Fruit fly (Drosophila melanogaster) whole organism, adult: ENCODE results near the gene CG44000.

Source experiments
- CG11617 ChIP-seq: fragments of 200-800 bp; sonication (Bioruptor generic); optimal IDR thresholded peaks from 2 replicates; lab custom pipeline; 2017; ENCODE audit warnings: mild to moderate bottlenecking, missing biosample characterization, missing genetic modification reagents, missing genetic modification characterization
- CG12768 ChIP-seq: fragments of 200-800 bp; sonication (Bioruptor generic); optimal IDR thresholded peaks from 2 replicates; lab custom pipeline; 2017; ENCODE audit warnings: missing biosample characterization, missing genetic modification characterization, mild to moderate bottlenecking, moderate library complexity, missing genetic modification reagents
- CG14711 ChIP-seq: fragments of 200-800 bp; sonication (Bioruptor generic); optimal IDR thresholded peaks from 2 replicates; lab custom pipeline; 2018; ENCODE audit warnings: missing biosample characterization, mild to moderate bottlenecking, missing genetic modification characterization, moderate library complexity
- CG1620 ChIP-seq: fragments of 200-800 bp; sonication (Bioruptor generic); optimal IDR thresholded peaks from 2 replicates; lab custom pipeline; 2016; ENCODE audit warnings: missing biosample characterization, missing genetic modification characterization
- CG33017 ChIP-seq: fragments of 200-800 bp; sonication (Bioruptor generic); optimal IDR thresholded peaks from 2 replicates; lab custom pipeline; 2018; ENCODE audit warnings: missing biosample characterization, mild to moderate bottlenecking, missing genetic modification characterization, moderate library complexity
- CG5204 ChIP-seq: fragments of 200-800 bp; sonication (Bioruptor generic); optimal IDR thresholded peaks from 2 replicates; lab custom pipeline; 2016; ENCODE audit warnings: missing biosample characterization, missing genetic modification characterization
- CG7045 ChIP-seq: fragments of 200-800 bp; sonication (Bioruptor generic); optimal IDR thresholded peaks from 2 replicates; lab custom pipeline; 2017; ENCODE audit warnings: missing biosample characterization, mild to moderate bottlenecking, missing genetic modification characterization
- CG7101 ChIP-seq: fragments of 200-800 bp; sonication (Bioruptor generic); optimal IDR thresholded peaks from 2 replicates; lab custom pipeline; 2018; ENCODE audit warnings: missing biosample characterization, mild to moderate bottlenecking, missing genetic modification characterization, moderate library complexity
- Clk ChIP-seq: fragments of 200-800 bp; sonication (Bioruptor generic); optimal IDR thresholded peaks from 2 replicates; lab custom pipeline; 2017; ENCODE audit warnings: missing biosample characterization, missing genetic modification characterization
- Crg-1 ChIP-seq: fragments of 200-800 bp; sonication (Bioruptor generic); optimal IDR thresholded peaks from 2 replicates; lab custom pipeline; 2016; ENCODE audit warnings: missing biosample characterization, missing genetic modification characterization
- Hr96 ChIP-seq: fragments of 200-800 bp; sonication (Bioruptor generic); optimal IDR thresholded peaks from 2 replicates; lab custom pipeline; 2016; ENCODE audit warnings: missing biosample characterization, missing genetic modification characterization
- Mnt ChIP-seq: fragments of 200-800 bp; sonication (Bioruptor generic); optimal IDR thresholded peaks from 2 replicates; lab custom pipeline; 2016; ENCODE audit warnings: missing biosample characterization, mild to moderate bottlenecking, missing genetic modification characterization
- bab1 ChIP-seq: fragments of 200-800 bp; sonication (Bioruptor generic); optimal IDR thresholded peaks from 3 replicates; lab custom pipeline; 2019; ENCODE audit warnings: missing biosample characterization, mild to moderate bottlenecking, missing genetic modification characterization, moderate library complexity
- cic ChIP-seq: fragments of 200-800 bp; sonication (Bioruptor generic); optimal IDR thresholded peaks from 2 replicates; lab custom pipeline; 2017; ENCODE audit warnings: missing biosample characterization, mild to moderate bottlenecking, missing genetic modification characterization, moderate library complexity
- cnc ChIP-seq, 2 experiments: fragments of >200 bp; optimal IDR thresholded peaks; 2 replicates each; lab custom pipeline; 2017
- kay ChIP-seq: fragments of 200-800 bp; sonication (Bioruptor generic); peaks from one replicate; lab custom pipeline; 2016; ENCODE audit warnings: missing biosample characterization, missing genetic modification characterization, borderline replicate concordance
- ovo ChIP-seq: fragments of 200-800 bp; sonication (Bioruptor generic); optimal IDR thresholded peaks from 2 replicates; lab custom pipeline; 2016; ENCODE audit warnings: missing biosample characterization, missing genetic modification characterization
- pad ChIP-seq: fragments of 200-800 bp; sonication (Bioruptor generic); optimal IDR thresholded peaks from 3 replicates; lab custom pipeline; 2017; ENCODE audit warnings: missing biosample characterization, missing genetic modification characterization, mild to moderate bottlenecking, moderate library complexity, missing genetic modification reagents
- tj ChIP-seq: fragments of 200-800 bp; sonication (Bioruptor generic); optimal IDR thresholded peaks from 3 replicates; lab custom pipeline; 2017; ENCODE audit warnings: missing biosample characterization, mild to moderate bottlenecking, missing genetic modification characterization, moderate library complexity
- toe ChIP-seq: fragments of 200-800 bp; sonication (Bioruptor generic); optimal IDR thresholded peaks from 2 replicates; lab custom pipeline; 2016; ENCODE audit warnings: missing biosample characterization, missing genetic modification characterization

The CG44000 gene

dm6 chr2L:5001582-5001929, 41.5 kb upstream of the CG44000 start:
- TF ChIP-seq cic (GFP tag; lab: Kevin White, UChicago), result no peak
- no peak for TF ChIP-seq Mnt (GFP tag; lab: Kevin White, UChicago)
- peak; percentile 41 for TF ChIP-seq kay (GFP tag; lab: Kevin White, UChicago)
- TF ChIP-seq CG33017 (tag; lab: Kevin White, UChicago), result no peak

dm6 chr2L:5002031-5002430, 41.0 kb upstream of the CG44000 start:
- TF ChIP-seq CG7045 (GFP tag; lab: Kevin White, UChicago) (no peak), toe (GFP tag; lab: Kevin White, UChicago) (no peak), CG5204 (GFP tag; lab: Kevin White, UChicago) (no peak), cic (GFP tag; lab: Kevin White, UChicago) (no peak), CG12768 (GFP tag; lab: Kevin White, UChicago) (no peak), Hr96 (GFP tag; lab: Kevin White, UChicago) (no peak), tj (GFP tag; lab: Kevin White, UChicago) (no peak), cnc (optimal IDR thresholded peaks at IDR 0.05; lab: Kevin White, UChicago) (no peak), kay (GFP tag; lab: Kevin White, UChicago) (no peak), CG1620 (GFP tag; lab: Kevin White, UChicago) (no peak), pad (GFP tag; lab: Kevin White, UChicago) (no peak), CG11617 (GFP tag; lab: Kevin White, UChicago) (no peak)

dm6 chr2L:5002711-5003402, 40.2 kb upstream of the CG44000 start:
- TF ChIP-seq CG1620 (GFP tag; lab: Kevin White, UChicago) (no peak), CG7101 (tag; lab: Kevin White, UChicago) (peak; percentile 76), tj (GFP tag; lab: Kevin White, UChicago) (peak; percentile 64), ovo (GFP tag; lab: Kevin White, UChicago) (no peak), bab1 (GFP tag; lab: Kevin White, UChicago) (peak; percentile 10), cnc (optimal IDR thresholded peaks at IDR 0.05; lab: Kevin White, UChicago) (no peak), Crg-1 (GFP tag; lab: Kevin White, UChicago) (peak; percentile 29), CG11617 (GFP tag; lab: Kevin White, UChicago) (peak; percentile 54), cic (GFP tag; lab: Kevin White, UChicago) (peak; percentile 70), CG12768 (GFP tag; lab: Kevin White, UChicago) (peak; percentile 82), CG7045 (GFP tag; lab: Kevin White, UChicago) (peak; percentile 74), toe (GFP tag; lab: Kevin White, UChicago) (peak; percentile 25), Mnt (GFP tag; lab: Kevin White, UChicago) (peak; percentile 32), CG33017 (tag; lab: Kevin White, UChicago) (peak; percentile 85), CG5204 (GFP tag; lab: Kevin White, UChicago) (peak; percentile 7), Clk (GFP tag; lab: Kevin White, UChicago) (peak; percentile 13), kay (GFP tag; lab: Kevin White, UChicago) (peak; percentile 97), CG14711 (tag; lab: Kevin White, UChicago) (peak; percentile 52), Hr96 (GFP tag; lab: Kevin White, UChicago) (peak; percentile 36), pad (GFP tag; lab: Kevin White, UChicago) (peak; percentile 39)

- no peak for TF ChIP-seq CG33017 (tag; lab: Kevin White, UChicago)
Measured at dm6 chr2L:5003670-5004453, 39.2 kb upstream of the CG44000 start.

dm6 chr2L:5004677-5005463, 38.2 kb upstream of the CG44000 start:
- peak; percentile 89 for TF ChIP-seq Crg-1 (GFP tag; lab: Kevin White, UChicago)
- TF ChIP-seq pad (GFP tag; lab: Kevin White, UChicago), result peak; percentile 80
- peak; percentile 93 for TF ChIP-seq toe (GFP tag; lab: Kevin White, UChicago)
- peak; percentile 89 for TF ChIP-seq bab1 (GFP tag; lab: Kevin White, UChicago)
- TF ChIP-seq Mnt (GFP tag; lab: Kevin White, UChicago), result peak; percentile 76
- TF ChIP-seq Clk (GFP tag; lab: Kevin White, UChicago), result peak; percentile 95
- no peak for TF ChIP-seq cnc (optimal IDR thresholded peaks at IDR 0.05; lab: Kevin White, UChicago)
- TF ChIP-seq cic (GFP tag; lab: Kevin White, UChicago), result peak; percentile 69
- TF ChIP-seq CG11617 (GFP tag; lab: Kevin White, UChicago), result peak; percentile 88
- TF ChIP-seq CG12768 (GFP tag; lab: Kevin White, UChicago), result peak; percentile 97
- TF ChIP-seq ovo (GFP tag; lab: Kevin White, UChicago), result peak; percentile 31
- TF ChIP-seq CG1620 (GFP tag; lab: Kevin White, UChicago), result peak; percentile 78
- TF ChIP-seq Hr96 (GFP tag; lab: Kevin White, UChicago), result peak; percentile 93
- TF ChIP-seq kay (GFP tag; lab: Kevin White, UChicago), result no peak
- TF ChIP-seq CG33017 (tag; lab: Kevin White, UChicago), result peak; percentile 96
- peak; percentile 96 for TF ChIP-seq CG7101 (tag; lab: Kevin White, UChicago)
- TF ChIP-seq CG5204 (GFP tag; lab: Kevin White, UChicago), result peak; percentile 96
- TF ChIP-seq CG14711 (tag; lab: Kevin White, UChicago), result peak; percentile 90
- TF ChIP-seq CG7045 (GFP tag; lab: Kevin White, UChicago), result peak; percentile 97
- peak; percentile 48 for TF ChIP-seq tj (GFP tag; lab: Kevin White, UChicago)
